Worm (Caenorhabditis elegans) whole organism, late embryonic: Measurements from ENCODE around the gene cdl-1.

ENCODE experiments used
- F13H6.1 ChIP-seq: sonication (generic microtip); optimal IDR thresholded peaks from 2 replicates; lab custom pipeline; 2016; ENCODE audit warnings: missing genetic modification characterization, missing compliant biosample characterization
- K02D7.2 ChIP-seq: sonication (generic microtip); optimal IDR thresholded peaks from 2 replicates; lab custom pipeline; 2017; ENCODE audit warnings: mild to moderate bottlenecking, missing genetic modification characterization, missing compliant biosample characterization
- ama-1 ChIP-seq: fragments of 150-350 bp; optimal IDR thresholded peaks from 2 replicates; lab custom pipeline; 2014
- ceh-14 ChIP-seq: sonication (generic microtip); optimal IDR thresholded peaks from 2 replicates; lab custom pipeline; 2016; ENCODE audit warnings: missing genotype, missing genetic modification characterization, missing compliant biosample characterization
- ceh-18 ChIP-seq: sonication (generic microtip); optimal IDR thresholded peaks from 2 replicates; lab custom pipeline; 2016; ENCODE audit warnings: missing genetic modification characterization, missing compliant biosample characterization
- ceh-2 ChIP-seq: sonication (generic microtip); optimal IDR thresholded peaks from 2 replicates; lab custom pipeline; 2016; ENCODE audit warnings: missing genotype, missing genetic modification characterization, missing compliant biosample characterization
- ceh-22 ChIP-seq: sonication (generic microtip); optimal IDR thresholded peaks from 2 replicates; lab custom pipeline; 2017; ENCODE audit warnings: missing biosample characterization, missing genetic modification characterization
- ceh-30 ChIP-seq: fragments of 150-350 bp; optimal IDR thresholded peaks from 2 replicates; lab custom pipeline; 2014; ENCODE audit warnings: missing biosample characterization, missing genetic modification characterization
- ceh-31 ChIP-seq: sonication (generic microtip); optimal IDR thresholded peaks from 2 replicates; lab custom pipeline; 2016; ENCODE audit warnings: missing genetic modification characterization, missing compliant biosample characterization
- ceh-48 ChIP-seq: sonication (generic microtip); optimal IDR thresholded peaks from 2 replicates; lab custom pipeline; 2016; ENCODE audit warnings: missing genetic modification characterization, inconsistent platforms, missing compliant biosample characterization
- ceh-6 ChIP-seq: fragments of 200-800 bp; sonication (Bioruptor generic); optimal IDR thresholded peaks from 2 replicates; lab custom pipeline; 2018; ENCODE audit warnings: mild to moderate bottlenecking, missing genetic modification characterization, missing compliant biosample characterization
- ceh-9 ChIP-seq: sonication (generic microtip); optimal IDR thresholded peaks from 2 replicates; lab custom pipeline; 2016; ENCODE audit warnings: mild to moderate bottlenecking, missing genetic modification characterization, inconsistent platforms, missing compliant biosample characterization
- che-1 ChIP-seq: sonication (generic microtip); optimal IDR thresholded peaks from 2 replicates; lab custom pipeline; 2016; ENCODE audit warnings: mild to moderate bottlenecking, missing genetic modification characterization, missing compliant biosample characterization
- dmd-4 ChIP-seq: sonication (generic microtip); optimal IDR thresholded peaks from 2 replicates; lab custom pipeline; 2016; ENCODE audit warnings: borderline replicate concordance, missing genetic modification characterization, missing compliant biosample characterization
- dve-1 ChIP-seq: sonication (generic microtip); optimal IDR thresholded peaks from 2 replicates; lab custom pipeline; 2017; ENCODE audit warnings: antibody characterized with exemption, mild to moderate bottlenecking, missing genetic modification characterization, missing compliant biosample characterization
- elt-2 ChIP-seq: sonication (generic microtip); optimal IDR thresholded peaks from 2 replicates; lab custom pipeline; 2016; ENCODE audit warnings: missing genetic modification reagents, missing genetic modification characterization, missing compliant biosample characterization
- elt-4 ChIP-seq: sonication (generic microtip); optimal IDR thresholded peaks from 2 replicates; lab custom pipeline; 2016; ENCODE audit warnings: missing genetic modification characterization, missing compliant biosample characterization
- eyg-1 ChIP-seq: sonication (generic microtip); optimal IDR thresholded peaks from 2 replicates; lab custom pipeline; 2016; ENCODE audit warnings: missing genotype, missing genetic modification characterization, missing compliant biosample characterization
- fkh-10 ChIP-seq: fragments of 150-350 bp; optimal IDR thresholded peaks from 2 replicates; lab custom pipeline; 2014; ENCODE audit warnings: missing biosample characterization, missing genetic modification reagents, missing genetic modification characterization
- hlh-13 ChIP-seq: fragments of 200-800 bp; sonication (Bioruptor generic); optimal IDR thresholded peaks from 2 replicates; lab custom pipeline; 2018; ENCODE audit warnings: mild to moderate bottlenecking, missing genetic modification characterization, missing compliant biosample characterization
- hlh-30 ChIP-seq: sonication (generic microtip); optimal IDR thresholded peaks from 2 replicates; lab custom pipeline; 2017; ENCODE audit warnings: antibody characterized with exemption, missing genetic modification characterization, missing compliant biosample characterization; ENCODE audit not compliant: insufficient read depth
- hlh-6 ChIP-seq: sonication (generic microtip); optimal IDR thresholded peaks from 2 replicates; lab custom pipeline; 2016; ENCODE audit warnings: missing genotype, missing genetic modification characterization, missing compliant biosample characterization
- hlh-8 ChIP-seq: sonication (generic microtip); optimal IDR thresholded peaks from 2 replicates; lab custom pipeline; 2016; ENCODE audit warnings: missing genotype, missing genetic modification characterization, missing compliant biosample characterization
- lin-11 ChIP-seq: fragments of 200-800 bp; sonication (Bioruptor generic); optimal IDR thresholded peaks from 2 replicates; lab custom pipeline; 2018; ENCODE audit warnings: mild to moderate bottlenecking, missing genetic modification characterization, missing compliant biosample characterization
- madf-2 ChIP-seq: sonication (generic microtip); optimal IDR thresholded peaks from 2 replicates; lab custom pipeline; 2017; ENCODE audit warnings: missing genetic modification characterization, missing compliant biosample characterization
- mec-3 ChIP-seq: sonication (generic microtip); optimal IDR thresholded peaks from 2 replicates; lab custom pipeline; 2016; ENCODE audit warnings: borderline replicate concordance, missing genetic modification characterization, missing compliant biosample characterization
- nhr-232 ChIP-seq: sonication (generic microtip); optimal IDR thresholded peaks from 2 replicates; lab custom pipeline; 2016; ENCODE audit warnings: missing genetic modification characterization, missing compliant biosample characterization
- npax-4 ChIP-seq: sonication (generic microtip); optimal IDR thresholded peaks from 2 replicates; lab custom pipeline; 2016; ENCODE audit warnings: missing genetic modification characterization, missing compliant biosample characterization
- pha-4 ChIP-seq: fragments of 150-350 bp; optimal IDR thresholded peaks from 2 replicates; lab custom pipeline; 2018; ENCODE audit warnings: missing biosample characterization, missing genetic modification reagents, missing genetic modification characterization
- pqm-1 ChIP-seq: sonication (generic microtip); optimal IDR thresholded peaks from 2 replicates; lab custom pipeline; 2016; ENCODE audit warnings: missing genetic modification characterization, missing compliant biosample characterization
- ref-2 ChIP-seq: sonication (generic microtip); optimal IDR thresholded peaks from 2 replicates; lab custom pipeline; 2016; ENCODE audit warnings: missing genetic modification characterization, missing compliant biosample characterization
- sdc-2 ChIP-seq: sonication (generic microtip); optimal IDR thresholded peaks from 2 replicates; lab custom pipeline; 2016; ENCODE audit warnings: missing genotype, missing genetic modification characterization, missing compliant biosample characterization
- sox-2 ChIP-seq: fragments of 200-800 bp; sonication (Bioruptor generic); IDR thresholded peaks from 2 replicates; pipeline ENCODE4 v1.3.6; 2022; ENCODE audit warnings: missing genetic modification reagents, missing genetic modification characterization, missing compliant biosample characterization
- tbx-2 ChIP-seq: sonication (generic microtip); optimal IDR thresholded peaks from 2 replicates; lab custom pipeline; 2016; ENCODE audit warnings: missing genetic modification characterization, missing compliant biosample characterization
- unc-3 ChIP-seq, 2 experiments: fragments of 200-800 bp in 1 of 2; sonication (Bioruptor generic) in 1 of 2; sonication (generic microtip) in 1 of 2; conservative IDR thresholded peaks in 1 of 2; optimal IDR thresholded peaks in 1 of 2; 2 replicates each; pipeline versions ENCODE4 v1.3.6 to Lab custom; 2016 to 2022; ENCODE audit warnings: missing compliant biosample characterization in 2 of 2, missing genetic modification characterization in 2 of 2, missing genetic modification reagents in 1 of 2
- unc-42 ChIP-seq: sonication (generic microtip); optimal IDR thresholded peaks from 2 replicates; lab custom pipeline; 2016; ENCODE audit warnings: missing genotype, missing genetic modification characterization, missing compliant biosample characterization
- unc-55 ChIP-seq: sonication (generic microtip); optimal IDR thresholded peaks from 2 replicates; lab custom pipeline; 2017; ENCODE audit warnings: missing biosample characterization, missing genetic modification reagents, missing genetic modification characterization
- ztf-16 ChIP-seq: sonication (generic microtip); optimal IDR thresholded peaks from 2 replicates; lab custom pipeline; 2017; ENCODE audit warnings: missing genetic modification characterization, missing compliant biosample characterization

cdl-1 gene

ce11 chrII:10767977-10768376 is 17.3 kb upstream of the cdl-1 start:
- no peak for TF ChIP-seq unc-3 (GFP tag; conservative IDR thresholded peaks at IDR 0.05; lab: Robert Waterston, UW)
- no peak for TF ChIP-seq unc-3 (tag; optimal IDR thresholded peaks at IDR 0.05; lab: Kevin White, UChicago)
- TF ChIP-seq ceh-30: no peak
- no peak for TF ChIP-seq madf-2 (tag; lab: Kevin White, UChicago)
- no peak for TF ChIP-seq F13H6.1 (tag; lab: Kevin White, UChicago)
- no peak for TF ChIP-seq ceh-6 (GFP tag; lab: Kevin White, UChicago)
- no peak for TF ChIP-seq dve-1 (tag; lab: Kevin White, UChicago)
- no peak for TF ChIP-seq hlh-6 (tag; lab: Kevin White, UChicago)
- no peak for TF ChIP-seq sdc-2 (tag; lab: Kevin White, UChicago)
- no peak for TF ChIP-seq ceh-31 (tag; lab: Kevin White, UChicago)
- TF ChIP-seq hlh-30 (tag; lab: Kevin White, UChicago): no peak
- TF ChIP-seq tbx-2 (tag; lab: Kevin White, UChicago): no peak
- no peak for TF ChIP-seq ama-1 (lab: Kevin White, UChicago)
- TF ChIP-seq fkh-10 (GFP tag; lab: Kevin White, UChicago): no peak
- TF ChIP-seq elt-4 (tag; lab: Kevin White, UChicago): no peak
- no peak for TF ChIP-seq lin-11
- no peak for TF ChIP-seq elt-2
- TF ChIP-seq dmd-4 (tag; lab: Kevin White, UChicago): no peak

ce11 chrII:10769291-10769690 is 16.0 kb upstream of the cdl-1 start:
- TF ChIP-seq sox-2 (GFP tag; lab: Robert Waterston, UW) (no peak), hlh-6 (tag; lab: Kevin White, UChicago) (no peak), unc-42 (tag; lab: Kevin White, UChicago) (peak; percentile 67), ceh-18 (tag; lab: Kevin White, UChicago) (no peak), ztf-16 (tag; lab: Kevin White, UChicago) (no peak)
- TF ChIP-seq, all 69 proteins: peak for 1

DNA sequence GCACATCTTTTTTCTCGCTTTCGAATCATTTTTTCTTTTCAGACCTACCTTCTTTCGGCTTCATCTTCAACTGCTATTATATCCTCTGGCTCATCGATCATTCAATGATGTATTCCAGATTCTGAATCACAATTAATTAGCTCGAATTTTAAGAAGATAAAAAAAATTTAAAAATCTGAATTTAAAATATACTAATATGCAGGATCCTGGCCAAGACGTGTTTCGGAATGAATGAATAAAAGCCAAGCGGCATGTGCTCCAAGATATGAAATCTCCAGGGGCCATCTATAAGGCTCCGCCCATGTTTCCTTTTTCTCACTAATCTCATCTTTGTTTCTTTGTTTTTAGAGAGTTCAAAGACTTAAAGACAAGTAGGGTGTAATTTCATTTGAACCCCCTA is 7.2 kb upstream of the cdl-1 start, which contains the start of gene mpz-1:
Gene mpz-1 (minus strand): TSS at position 101 of the 400 bp plus-strand sequence.
- TF ChIP-seq unc-55 (no peak), tbx-2 (tag; lab: Kevin White, UChicago) (no peak), nhr-232 (no peak), mec-3 (tag; lab: Kevin White, UChicago) (no peak), che-1 (tag; lab: Kevin White, UChicago) (no peak), ceh-9 (tag; lab: Kevin White, UChicago) (no peak), ceh-2 (tag; lab: Kevin White, UChicago) (no peak), K02D7.2 (tag; lab: Kevin White, UChicago) (no peak), dve-1 (tag; lab: Kevin White, UChicago) (no peak), hlh-8 (tag; lab: Kevin White, UChicago) (no peak)
- TF ChIP-seq, all 69 proteins: peak for 0

- TF ChIP-seq pha-4 (tag; lab: Kevin White, UChicago): no peak
- TF ChIP-seq ref-2 (tag; lab: Kevin White, UChicago): peak; percentile 17
- TF ChIP-seq, all 69 proteins: peak for 1
Observed at ce11 chrII:10783201-10783962, 1.9 kb upstream of the cdl-1 start, which contains the start of gene ect-2. Gene ect-2 (minus strand): TSS chrII:10783962.

- TF ChIP-seq ceh-48 (tag; lab: Kevin White, UChicago) (no peak), unc-3 (GFP tag; conservative IDR thresholded peaks at IDR 0.05; lab: Robert Waterston, UW) (no peak), unc-3 (tag; optimal IDR thresholded peaks at IDR 0.05; lab: Kevin White, UChicago) (no peak), ceh-14 (tag; lab: Kevin White, UChicago) (no peak), sox-2 (GFP tag; lab: Robert Waterston, UW) (no peak), eyg-1 (tag; lab: Kevin White, UChicago) (no peak), hlh-13 (GFP tag; lab: Kevin White, UChicago) (no peak), dve-1 (tag; lab: Kevin White, UChicago) (no peak), ref-2 (tag; lab: Kevin White, UChicago) (no peak), npax-4 (tag; lab: Kevin White, UChicago) (no peak), unc-42 (tag; lab: Kevin White, UChicago) (no peak), ceh-22 (tag; lab: Kevin White, UChicago) (no peak), pqm-1 (tag; lab: Kevin White, UChicago) (no peak), lin-11 (no peak), elt-4 (tag; lab: Kevin White, UChicago) (no peak)
Observed at ce11 chrII:10784248-10784647, 1.0 kb upstream of the cdl-1 start.
